Worm (Caenorhabditis elegans) whole organism, L4/young adult: ENCODE results near the gene T21D12.7.

Experiments
- dao-5 ChIP-seq: sonication (generic microtip); optimal IDR thresholded peaks from 2 replicates; lab custom pipeline; 2016; ENCODE audit warnings: missing genotype, missing genetic modification characterization, moderate library complexity, missing compliant biosample characterization
- him-1 ChIP-seq: sonication (generic microtip); optimal IDR thresholded peaks from 2 replicates; lab custom pipeline; 2016; ENCODE audit warnings: missing genotype, missing genetic modification reagents, missing genetic modification characterization, missing compliant biosample characterization

- TF ChIP-seq him-1 (tag; lab: Kevin White, UChicago) (no peak), dao-5 (tag; lab: Kevin White, UChicago) (no peak)
Observed at ce11 chrIV:306572-306971, 15.3 kb upstream of the T21D12.7 start.
